Fruit fly (Drosophila melanogaster) whole organism, embryonic: ENCODE measurements around the gene Scgalpha.

ENCODE experiments used
- Adf1 ChIP-seq: fragments of 200-800 bp; sonication (Bioruptor generic); IDR thresholded peaks from 2 replicates; pipeline ENCODE4 v1.3.6; 2022; ENCODE audit warnings: missing biosample characterization, missing genetic modification characterization
- Asciz ChIP-seq: fragments of 200-800 bp; sonication (Bioruptor generic); optimal IDR thresholded peaks from 2 replicates; lab custom pipeline; 2017; ENCODE audit warnings: missing biosample characterization, mild to moderate bottlenecking, missing genetic modification characterization, missing genetic modification reagents
- Blimp-1 ChIP-seq: fragments of 200-800 bp; sonication (Bioruptor generic); optimal IDR thresholded peaks from 3 replicates; lab custom pipeline; 2018; ENCODE audit warnings: missing biosample characterization, missing genetic modification characterization, mild to moderate bottlenecking, moderate library complexity, missing genetic modification reagents
- CG10209 ChIP-seq: fragments of 200-800 bp; sonication (Bioruptor generic); optimal IDR thresholded peaks from 3 replicates; lab custom pipeline; 2017; ENCODE audit warnings: missing biosample characterization, mild to moderate bottlenecking, missing genetic modification characterization, missing genetic modification reagents
- CG11504 ChIP-seq: fragments of 200-800 bp; sonication (Bioruptor generic); optimal IDR thresholded peaks from 3 replicates; lab custom pipeline; 2019; ENCODE audit warnings: missing biosample characterization, mild to moderate bottlenecking, missing genetic modification characterization, moderate library complexity
- CG13287 ChIP-seq: fragments of 200-800 bp; sonication (Bioruptor generic); IDR thresholded peaks from 2 replicates; pipeline ENCODE4 v1.3.6; 2022; ENCODE audit warnings: missing biosample characterization, missing genetic modification characterization; ENCODE audit not compliant: partially characterized antibody
- CG13296 ChIP-seq: fragments of 200-800 bp; sonication (Bioruptor generic); optimal IDR thresholded peaks from 3 replicates; lab custom pipeline; 2018; ENCODE audit warnings: missing biosample characterization, mild to moderate bottlenecking, missing genetic modification characterization
- CG13424 ChIP-seq: fragments of 200-800 bp; sonication (Bioruptor generic); optimal IDR thresholded peaks from 2 replicates; lab custom pipeline; 2019; ENCODE audit warnings: missing biosample characterization, mild to moderate bottlenecking, missing genetic modification characterization, moderate library complexity
- CG15269 ChIP-seq: fragments of 200-800 bp; sonication (Bioruptor generic); optimal IDR thresholded peaks from 2 replicates; lab custom pipeline; 2018; ENCODE audit warnings: missing biosample characterization, mild to moderate bottlenecking, missing genetic modification characterization, moderate library complexity
- CG17359 ChIP-seq: fragments of 200-800 bp; sonication (Bioruptor generic); optimal IDR thresholded peaks from 3 replicates; lab custom pipeline; 2018; ENCODE audit warnings: missing biosample characterization, mild to moderate bottlenecking, missing genetic modification characterization, moderate library complexity
- CG17361 ChIP-seq: fragments of 200-800 bp; sonication (Bioruptor generic); IDR thresholded peaks from 3 replicates; pipeline ENCODE4 v1.3.6; 2022; ENCODE audit warnings: missing biosample characterization, missing genetic modification characterization
- CG18599 ChIP-seq: fragments of 200-800 bp; sonication (Bioruptor generic); optimal IDR thresholded peaks from 3 replicates; lab custom pipeline; 2017; ENCODE audit warnings: missing biosample characterization, missing genetic modification characterization, mild to moderate bottlenecking, moderate library complexity, missing genetic modification reagents
- CG2120 ChIP-seq: fragments of 200-800 bp; sonication (Bioruptor generic); optimal IDR thresholded peaks from 3 replicates; lab custom pipeline; 2016; ENCODE audit warnings: missing biosample characterization, missing genetic modification characterization
- CG2678 ChIP-seq: fragments of 200-800 bp; sonication (Bioruptor generic); optimal IDR thresholded peaks from 3 replicates; lab custom pipeline; 2019; ENCODE audit warnings: missing biosample characterization, mild to moderate bottlenecking, missing genetic modification characterization, moderate library complexity
- CG2712 ChIP-seq: fragments of 200-800 bp; optimal IDR thresholded peaks from 3 replicates; lab custom pipeline; 2019; ENCODE audit warnings: missing biosample characterization, mild to moderate bottlenecking, missing genetic modification characterization, moderate library complexity
- CG31441 ChIP-seq: fragments of 200-800 bp; sonication (Bioruptor generic); IDR thresholded peaks from 2 replicates; pipeline ENCODE4 v1.3.6; 2022; ENCODE audit warnings: missing biosample characterization, missing genetic modification characterization
- CG3838 ChIP-seq: fragments of 200-800 bp; sonication (Bioruptor generic); optimal IDR thresholded peaks from 3 replicates; lab custom pipeline; 2016; ENCODE audit warnings: missing biosample characterization, missing genetic modification characterization
- CG6765 ChIP-seq: fragments of 200-800 bp; sonication (Bioruptor generic); optimal IDR thresholded peaks from 3 replicates; lab custom pipeline; 2017; ENCODE audit warnings: missing biosample characterization, mild to moderate bottlenecking, missing genetic modification characterization
- CG7556 ChIP-seq: fragments of 200-800 bp; sonication (Bioruptor generic); optimal IDR thresholded peaks from 2 replicates; lab custom pipeline; 2017; ENCODE audit warnings: missing biosample characterization, mild to moderate bottlenecking, missing genetic modification characterization
- CG8924 ChIP-seq: fragments of 200-800 bp; optimal IDR thresholded peaks from 3 replicates; lab custom pipeline; 2019; ENCODE audit warnings: missing biosample characterization, mild to moderate bottlenecking, missing genetic modification characterization, moderate library complexity
- CoRest ChIP-seq: fragments of 200-800 bp; sonication (Bioruptor generic); optimal IDR thresholded peaks from 3 replicates; lab custom pipeline; 2018; ENCODE audit warnings: missing biosample characterization, mild to moderate bottlenecking, missing genetic modification characterization, moderate library complexity
- Dp ChIP-seq: fragments of 200-800 bp; sonication (Bioruptor generic); optimal IDR thresholded peaks from 2 replicates; lab custom pipeline; 2018; ENCODE audit warnings: missing biosample characterization, mild to moderate bottlenecking, missing genetic modification characterization, moderate library complexity
- E2f2 ChIP-seq: fragments of 200-800 bp; sonication (Bioruptor generic); IDR thresholded peaks from 2 replicates; pipeline ENCODE4 v1.3.6; 2022; ENCODE audit warnings: missing biosample characterization, missing genetic modification characterization
- Hr3 ChIP-seq: fragments of 200-800 bp; sonication (Bioruptor generic); optimal IDR thresholded peaks from 3 replicates; lab custom pipeline; 2016; ENCODE audit warnings: missing biosample characterization, missing genetic modification characterization
- Hr51 ChIP-seq, 2 experiments: fragments of 200-800 bp; sonication (Bioruptor generic); optimal IDR thresholded peaks; 2 replicates in 1 of 2; 3 replicates in 1 of 2; lab custom pipeline; 2016 to 2018; ENCODE audit warnings: missing biosample characterization in 2 of 2, missing genetic modification characterization in 2 of 2, mild to moderate bottlenecking in 1 of 2, moderate library complexity in 1 of 2
- Med ChIP-seq: fragments of 200-800 bp; sonication (Bioruptor generic); peaks from one replicate; lab custom pipeline; 2016; ENCODE audit warnings: missing biosample characterization, missing genetic modification characterization, mild to moderate bottlenecking, inconsistent platforms, moderate library complexity
- PHDP ChIP-seq: fragments of 200-800 bp; sonication (Bioruptor generic); optimal IDR thresholded peaks from 3 replicates; lab custom pipeline; 2018; ENCODE audit warnings: missing biosample characterization, mild to moderate bottlenecking, missing genetic modification characterization, moderate library complexity
- Ptx1 ChIP-seq: fragments of 200-800 bp; sonication (Bioruptor generic); IDR thresholded peaks from 2 replicates; pipeline ENCODE4 v1.3.6; 2022; ENCODE audit warnings: missing biosample characterization, missing genetic modification characterization
- aop ChIP-seq: fragments of 200-800 bp; sonication (Bioruptor generic); IDR thresholded peaks from 2 replicates; pipeline ENCODE4 v1.3.6; 2022; ENCODE audit warnings: missing biosample characterization, missing genetic modification characterization
- chinmo ChIP-seq: fragments of 200-800 bp; sonication (Bioruptor generic); IDR thresholded peaks from 4 replicates; pipeline ENCODE4 v1.3.6; 2022; ENCODE audit warnings: missing biosample characterization, missing genetic modification characterization; ENCODE audit not compliant: partially characterized antibody
- cwo ChIP-seq: fragments of 200-800 bp; sonication (Bioruptor generic); optimal IDR thresholded peaks from 3 replicates; lab custom pipeline; 2017; ENCODE audit warnings: missing biosample characterization, missing genetic modification characterization, mild to moderate bottlenecking, moderate library complexity, missing genetic modification reagents
- dan ChIP-seq: fragments of 200-800 bp; sonication (Bioruptor generic); IDR thresholded peaks from 2 replicates; pipeline ENCODE4 v1.3.6; 2022; ENCODE audit warnings: missing biosample characterization, missing genetic modification characterization
- dmrt11E ChIP-seq: fragments of 200-800 bp; sonication (Bioruptor generic); optimal IDR thresholded peaks from 3 replicates; lab custom pipeline; 2018; ENCODE audit warnings: missing biosample characterization, mild to moderate bottlenecking, missing genetic modification characterization, moderate library complexity
- dmrt99B ChIP-seq: fragments of 200-800 bp; sonication (Bioruptor generic); optimal IDR thresholded peaks from 2 replicates; lab custom pipeline; 2018; ENCODE audit warnings: missing biosample characterization, mild to moderate bottlenecking, missing genetic modification characterization, moderate library complexity
- fu2 ChIP-seq: fragments of 200-800 bp; sonication (Bioruptor generic); optimal IDR thresholded peaks from 2 replicates; lab custom pipeline; 2016; ENCODE audit warnings: missing biosample characterization, missing genetic modification characterization
- gem ChIP-seq: fragments of 200-800 bp; sonication (Bioruptor generic); optimal IDR thresholded peaks from 2 replicates; lab custom pipeline; 2019; ENCODE audit warnings: missing biosample characterization, mild to moderate bottlenecking, missing genetic modification characterization, moderate library complexity
- lab ChIP-seq: fragments of 200-800 bp; sonication (Bioruptor generic); optimal IDR thresholded peaks from 3 replicates; lab custom pipeline; 2017; ENCODE audit warnings: missing biosample characterization, missing genetic modification characterization, mild to moderate bottlenecking, moderate library complexity, missing genetic modification reagents
- otp ChIP-seq: fragments of 200-800 bp; sonication (Bioruptor generic); IDR thresholded peaks from 3 replicates; pipeline ENCODE4, ENCODE4 v1.3.6; 2022; ENCODE audit warnings: missing biosample characterization, missing genetic modification characterization
- pb ChIP-seq: fragments of 200-800 bp; sonication (Bioruptor generic); optimal IDR thresholded peaks from 3 replicates; lab custom pipeline; 2016; ENCODE audit warnings: missing biosample characterization, missing genetic modification characterization
- sens ChIP-seq: fragments of 200-800 bp; sonication (Bioruptor generic); peaks from one replicate; lab custom pipeline; 2016; ENCODE audit warnings: missing biosample characterization, missing genetic modification characterization
- shn ChIP-seq: fragments of 200-800 bp; sonication (Bioruptor generic); optimal IDR thresholded peaks from 3 replicates; lab custom pipeline; 2016; ENCODE audit warnings: missing biosample characterization, missing genetic modification characterization
- tap ChIP-seq: fragments of 200-800 bp; optimal IDR thresholded peaks from 3 replicates; lab custom pipeline; 2019; ENCODE audit warnings: missing biosample characterization, mild to moderate bottlenecking, missing genetic modification characterization, moderate library complexity

Scgalpha gene

dm6 chr2L:8326414-8327271, 23.4 kb downstream of the Scgalpha start (continued):
- peak; percentile 51 for TF ChIP-seq CG31441 (GFP tag; lab: Robert Waterston, UW)
- TF ChIP-seq Hr51 (GFP tag; optimal IDR thresholded peaks at IDR 0.05; lab: Kevin White, UChicago), result peak in 1 of 2 experiments; percentile 63
- 0 out of 2 replicates have a peak, but pooled peaks have one; percentile 18 for TF ChIP-seq Ptx1
- peak; percentile 53 for TF ChIP-seq CG15269 (tag; lab: Kevin White, UChicago)
- TF ChIP-seq Hr3, result no peak
- no peak for TF ChIP-seq pb (GFP tag; lab: Kevin White, UChicago)
- TF ChIP-seq tap (tag; lab: Kevin White, UChicago), result peak; percentile 1
- peak; percentile 5 for TF ChIP-seq Asciz (GFP tag; lab: Kevin White, UChicago)
- peak; percentile 18 for TF ChIP-seq sens (GFP tag; lab: Kevin White, UChicago)
- TF ChIP-seq dmrt11E (tag; lab: Kevin White, UChicago), result no peak
- no peak for TF ChIP-seq CG3838 (GFP tag; lab: Kevin White, UChicago)
- TF ChIP-seq CG7556, result peak; percentile 32
- TF ChIP-seq PHDP (tag; lab: Kevin White, UChicago), result peak; percentile 38
- peak; percentile 13 for TF ChIP-seq Blimp-1
- TF ChIP-seq CoRest (tag; lab: Kevin White, UChicago), result peak; percentile 28
- no peak for TF ChIP-seq Adf1
- TF ChIP-seq CG13296 (GFP tag; lab: Kevin White, UChicago), result peak; percentile 28
- peak; percentile 39 for TF ChIP-seq CG17359 (tag; lab: Kevin White, UChicago)
- TF ChIP-seq cwo (GFP tag; lab: Kevin White, UChicago), result peak; percentile 32
- TF ChIP-seq aop (GFP tag; lab: Robert Waterston, UW), result no peak
- TF ChIP-seq dmrt99B (tag; lab: Kevin White, UChicago), result peak; percentile 50
- peak; percentile 18 for TF ChIP-seq CG10209
- TF ChIP-seq CG2712 (tag; lab: Kevin White, UChicago), result peak; percentile 40
- TF ChIP-seq Dp, result peak; percentile 48
- TF ChIP-seq CG6765 (GFP tag; lab: Kevin White, UChicago), result peak; percentile 3
- TF ChIP-seq otp (GFP tag; lab: Robert Waterston, UW), result no peak
- no peak for TF ChIP-seq fu2 (GFP tag; lab: Kevin White, UChicago)
- TF ChIP-seq Med (GFP tag; lab: Kevin White, UChicago), result peak; percentile 48
- peak; percentile 37 for TF ChIP-seq CG18599
- peak; percentile 61 for TF ChIP-seq gem (tag; lab: Kevin White, UChicago)
- no peak; the same call in 1 of the 2 replicates for TF ChIP-seq E2f2
- TF ChIP-seq CG13287 (GFP tag; lab: Robert Waterston, UW), result peak; percentile 8; the same call in 1 of the 2 replicates
- TF ChIP-seq CG2120, result peak; percentile 15
- TF ChIP-seq CG11504 (tag; lab: Kevin White, UChicago), result peak; percentile 71
- peak; percentile 59 for TF ChIP-seq CG2678 (tag; lab: Kevin White, UChicago)
- no peak for TF ChIP-seq dan
- no peak for TF ChIP-seq shn
- TF ChIP-seq chinmo, result 0 out of 4 replicates have a peak, but pooled peaks have one; percentile 55
- TF ChIP-seq lab, result peak; percentile 46
- 0 out of 3 replicates have a peak, but pooled peaks have one; percentile 14 for TF ChIP-seq CG17361 (GFP tag; lab: Robert Waterston, UW)
- TF ChIP-seq CG13424 (tag; lab: Kevin White, UChicago), result peak; percentile 41
- TF ChIP-seq CG8924 (tag; lab: Kevin White, UChicago), result peak; percentile 19
- TF ChIP-seq, all 482 proteins: peak for 53
